Worm (Caenorhabditis elegans) whole organism, mixed stage, embryonic: ENCODE results near the gene srg-17.

Source experiments
- M03D4.4 ChIP-seq: sonication (generic microtip); optimal IDR thresholded peaks from 2 replicates; lab custom pipeline; 2017; ENCODE audit warnings: mild to moderate bottlenecking, missing genetic modification characterization, missing compliant biosample characterization
- bed-3 ChIP-seq: fragments of 200-800 bp; sonication (Bioruptor generic); optimal IDR thresholded peaks from 3 replicates; lab custom pipeline; 2018; ENCODE audit warnings: mild to moderate bottlenecking, missing genetic modification characterization, moderate library complexity, missing compliant biosample characterization
- blmp-1 ChIP-seq: fragments of 150-350 bp; optimal IDR thresholded peaks from 2 replicates; lab custom pipeline; 2014; ENCODE audit warnings: missing biosample characterization, missing genetic modification characterization
- ceh-39 ChIP-seq: fragments of 150-350 bp; optimal IDR thresholded peaks from 2 replicates; lab custom pipeline; 2014; ENCODE audit warnings: missing biosample characterization, missing genetic modification characterization
- ceh-43 ChIP-seq: fragments of 200-800 bp; sonication (Bioruptor generic); optimal IDR thresholded peaks from 2 replicates; lab custom pipeline; 2018; ENCODE audit warnings: mild to moderate bottlenecking, missing genetic modification characterization, moderate library complexity, missing compliant biosample characterization
- ceh-83 ChIP-seq: fragments of 200-800 bp; sonication (Bioruptor generic); optimal IDR thresholded peaks from 2 replicates; lab custom pipeline; 2018; ENCODE audit warnings: mild to moderate bottlenecking, missing genetic modification characterization, missing compliant biosample characterization
- ces-1 ChIP-seq: fragments of 150-350 bp; optimal IDR thresholded peaks from 2 replicates; lab custom pipeline; 2014; ENCODE audit warnings: missing biosample characterization, missing genetic modification reagents, missing genetic modification characterization
- cnd-1 ChIP-seq: fragments of 200-800 bp; sonication (Bioruptor generic); optimal IDR thresholded peaks from 2 replicates; lab custom pipeline; 2018; ENCODE audit warnings: mild to moderate bottlenecking, missing genetic modification characterization, missing compliant biosample characterization
- drap-1 ChIP-seq: fragments of 200-800 bp; sonication (Bioruptor generic); optimal IDR thresholded peaks from 3 replicates; lab custom pipeline; 2018; ENCODE audit warnings: mild to moderate bottlenecking, missing genetic modification characterization, missing compliant biosample characterization
- elt-1 ChIP-seq: sonication (generic microtip); optimal IDR thresholded peaks from 2 replicates; lab custom pipeline; 2017; ENCODE audit warnings: missing genetic modification characterization, mild to moderate bottlenecking, missing compliant biosample characterization, antibody characterized with exemption, moderate library complexity, borderline replicate concordance; ENCODE audit not compliant: insufficient read depth
- elt-3 ChIP-seq: fragments of 150-350 bp; optimal IDR thresholded peaks from 2 replicates; lab custom pipeline; 2014; ENCODE audit warnings: missing biosample characterization, missing genetic modification characterization
- hlh-1 ChIP-seq: fragments of 150-350 bp; optimal IDR thresholded peaks from 2 replicates; lab custom pipeline; 2014; ENCODE audit warnings: missing biosample characterization, missing genetic modification reagents, missing genetic modification characterization
- lin-13 ChIP-seq: fragments of 150-350 bp; optimal IDR thresholded peaks from 2 replicates; lab custom pipeline; 2014; ENCODE audit warnings: missing biosample characterization, missing genetic modification characterization
- lsy-2 ChIP-seq: fragments of 150-350 bp; optimal IDR thresholded peaks from 2 replicates; lab custom pipeline; 2014; ENCODE audit warnings: missing biosample characterization, missing genetic modification characterization
- mab-5 ChIP-seq: fragments of 150-350 bp; optimal IDR thresholded peaks from 2 replicates; lab custom pipeline; 2014; ENCODE audit warnings: missing biosample characterization, missing genetic modification characterization
- mep-1 ChIP-seq: fragments of 150-350 bp; optimal IDR thresholded peaks from 2 replicates; lab custom pipeline; 2017; ENCODE audit warnings: missing biosample characterization, missing genetic modification reagents, missing genetic modification characterization, inconsistent platforms
- mls-2 ChIP-seq: sonication (generic microtip); optimal IDR thresholded peaks from 2 replicates; lab custom pipeline; 2016; ENCODE audit warnings: mild to moderate bottlenecking, missing genetic modification characterization, moderate library complexity, missing compliant biosample characterization
- nhr-12 ChIP-seq: fragments of 150-350 bp; optimal IDR thresholded peaks from 2 replicates; lab custom pipeline; 2014; ENCODE audit warnings: missing biosample characterization, missing genetic modification characterization
- nhr-2 ChIP-seq: fragments of 150-350 bp; optimal IDR thresholded peaks from 2 replicates; lab custom pipeline; 2014; ENCODE audit warnings: missing biosample characterization, missing genetic modification characterization
- nhr-237 ChIP-seq: fragments of 150-350 bp; optimal IDR thresholded peaks from 2 replicates; lab custom pipeline; 2014; ENCODE audit warnings: missing biosample characterization, missing genetic modification characterization
- nhr-28 ChIP-seq: fragments of 150-350 bp; optimal IDR thresholded peaks from 2 replicates; lab custom pipeline; 2014; ENCODE audit warnings: missing biosample characterization, missing genetic modification characterization
- sem-2 ChIP-seq: fragments of 200-800 bp; sonication (Bioruptor generic); optimal IDR thresholded peaks from 2 replicates; lab custom pipeline; 2018; ENCODE audit warnings: mild to moderate bottlenecking, missing genetic modification characterization, missing compliant biosample characterization
- snpc-4 ChIP-seq: fragments of 150-350 bp; optimal IDR thresholded peaks from 2 replicates; lab custom pipeline; 2014; ENCODE audit warnings: missing biosample characterization, missing genetic modification characterization
- sptf-1 ChIP-seq: sonication (generic microtip); optimal IDR thresholded peaks from 2 replicates; lab custom pipeline; 2017; ENCODE audit warnings: mild to moderate bottlenecking, missing genetic modification characterization, moderate library complexity, missing compliant biosample characterization
- unc-120 ChIP-seq: sonication (generic microtip); optimal IDR thresholded peaks from 2 replicates; lab custom pipeline; 2017; ENCODE audit warnings: missing genetic modification characterization, missing compliant biosample characterization; ENCODE audit not compliant: poor library complexity, severe bottlenecking
- unc-39 ChIP-seq: fragments of 150-350 bp; optimal IDR thresholded peaks from 2 replicates; lab custom pipeline; 2014; ENCODE audit warnings: missing biosample characterization, missing genetic modification characterization
- unc-62 ChIP-seq: fragments of 150-350 bp; optimal IDR thresholded peaks from 2 replicates; lab custom pipeline; 2014; ENCODE audit warnings: missing biosample characterization, missing genetic modification reagents, missing genetic modification characterization
- zip-8 ChIP-seq: fragments of 150-350 bp; optimal IDR thresholded peaks from 2 replicates; lab custom pipeline; 2014; ENCODE audit warnings: missing biosample characterization, missing genetic modification characterization
- ztf-11 ChIP-seq: fragments of 150-350 bp; optimal IDR thresholded peaks from 2 replicates; lab custom pipeline; 2014; ENCODE audit warnings: missing biosample characterization, missing genetic modification characterization

Gene srg-17

DNA sequence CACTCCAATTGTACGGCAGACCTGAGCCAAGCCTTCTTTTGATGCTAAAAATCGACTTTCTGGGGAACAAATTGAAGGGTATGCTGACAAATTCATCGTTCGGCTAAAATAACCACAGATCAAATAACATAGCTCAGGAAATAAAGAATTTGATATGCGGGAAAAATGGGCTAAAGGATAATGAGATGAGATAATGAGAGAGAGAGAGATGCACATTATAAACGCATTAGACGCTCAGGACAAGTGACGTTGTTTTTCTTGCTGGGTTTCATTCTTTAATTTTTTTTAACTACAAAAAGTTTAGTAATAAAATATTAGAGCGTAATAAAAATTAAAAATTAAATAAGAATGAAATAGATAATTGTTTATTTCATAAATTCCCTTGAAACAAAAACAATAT, 41.1 kb downstream of the srg-17 start, which contains the start of gene srh-69:
TSS of gene srh-69 (minus strand) at position 101 of the 400 bp plus-strand sequence.
- no peak for TF ChIP-seq lin-13
- no peak for TF ChIP-seq zip-8 (tag; lab: Kevin White, UChicago)
- TF ChIP-seq nhr-2, result no peak
- no peak for TF ChIP-seq hlh-1 (tag; lab: Kevin White, UChicago)
- no peak for TF ChIP-seq mls-2 (tag; lab: Kevin White, UChicago)
- TF ChIP-seq unc-39 (tag; lab: Kevin White, UChicago), result no peak
- TF ChIP-seq ceh-39, result no peak
- no peak for TF ChIP-seq sem-2
- no peak for TF ChIP-seq ceh-83
- TF ChIP-seq mab-5 (tag; lab: Kevin White, UChicago), result no peak
- no peak for TF ChIP-seq M03D4.4
- no peak for TF ChIP-seq lsy-2 (tag; lab: Kevin White, UChicago)
- TF ChIP-seq drap-1 (GFP tag; lab: Kevin White, UChicago), result no peak
- no peak for TF ChIP-seq elt-1 (tag; lab: Kevin White, UChicago)
- no peak for TF ChIP-seq nhr-28
- TF ChIP-seq ceh-43, result no peak
- TF ChIP-seq, all 35 proteins: peak for 0

DNA sequence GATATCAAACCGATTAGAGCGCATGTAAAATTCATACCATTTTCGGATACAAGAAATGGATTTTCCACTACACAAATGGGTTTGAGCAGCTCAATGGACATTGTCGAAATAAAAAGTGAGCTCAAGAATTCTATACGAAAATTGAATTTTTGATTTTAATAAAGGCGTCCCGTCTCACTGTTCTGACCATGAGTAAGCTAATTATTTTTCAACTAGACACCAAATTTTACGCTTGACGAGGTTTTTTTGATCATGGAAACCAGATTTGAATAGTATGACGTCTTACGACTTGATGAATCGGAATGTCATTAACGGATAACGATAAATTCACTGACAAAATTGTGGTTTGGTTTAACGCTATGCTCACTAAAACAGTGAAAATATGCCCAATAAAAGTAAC, 42.8 kb downstream of the srg-17 start, which contains the start of gene srh-61:
TSS of gene srh-61 (minus strand) at position 101 of the 400 bp plus-strand sequence.
- TF ChIP-seq ceh-83 (no peak), mab-5 (tag; lab: Kevin White, UChicago) (no peak), cnd-1 (no peak), ztf-11 (tag; lab: Kevin White, UChicago) (no peak), nhr-28 (no peak)

DNA sequence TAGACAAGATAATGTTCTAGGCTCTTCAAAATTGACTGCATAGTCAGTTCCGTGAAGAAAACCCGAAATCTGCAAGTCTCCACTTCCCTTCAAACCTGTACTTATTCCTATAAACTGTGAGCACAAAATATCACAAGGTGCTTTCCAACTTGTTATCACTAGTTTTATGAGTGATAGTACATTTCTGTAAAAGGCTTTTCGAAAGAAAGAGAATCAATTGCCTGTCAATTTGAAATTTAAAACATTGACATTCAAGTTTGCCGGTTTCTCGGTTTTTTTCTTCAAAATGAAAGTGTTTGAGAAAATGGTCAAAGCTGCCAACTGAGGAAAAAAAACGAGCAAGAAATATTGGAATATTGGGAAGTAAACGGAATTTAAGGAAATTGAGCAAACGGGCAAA, 44.5 kb downstream of the srg-17 start:
- TF ChIP-seq zip-8 (tag; lab: Kevin White, UChicago), result no peak

DNA sequence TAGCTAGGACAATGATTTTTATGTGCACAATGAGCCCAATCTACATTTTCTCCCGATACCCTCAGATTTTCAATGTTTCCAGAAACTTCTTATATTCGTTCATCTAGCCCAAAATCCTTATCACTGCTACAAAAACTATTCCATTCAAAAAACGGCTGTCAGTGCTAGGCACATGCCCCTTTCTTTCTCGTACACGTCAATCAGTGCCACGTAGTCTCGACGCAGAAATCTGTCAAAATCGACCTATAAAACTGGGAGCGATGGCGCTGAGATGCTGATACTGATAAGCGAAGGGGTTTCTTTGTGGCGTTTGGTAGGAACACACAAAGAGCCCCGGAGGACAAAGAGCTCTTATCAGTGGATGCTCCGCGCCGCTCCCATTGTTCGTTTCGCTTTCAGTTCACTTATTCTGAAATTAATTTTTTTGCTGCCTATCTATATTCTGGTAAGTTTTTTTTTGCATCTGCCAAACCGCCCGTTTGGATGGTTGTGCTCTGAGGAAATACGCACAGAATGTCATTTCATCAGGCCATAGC, 45.4 kb downstream of the srg-17 start, which contains the start of gene srh-70:
TSS of gene srh-70 (minus strand) at position 51 of the 536 bp plus-strand sequence.
- TF ChIP-seq ztf-11 (tag; lab: Kevin White, UChicago) (no peak), snpc-4 (tag; lab: Kevin White, UChicago) (no peak), nhr-28 (no peak), ces-1 (GFP tag; lab: Kevin White, UChicago) (no peak), sem-2 (no peak), unc-62 (GFP tag; lab: Kevin White, UChicago) (no peak), unc-39 (tag; lab: Kevin White, UChicago) (no peak), blmp-1 (tag; lab: Kevin White, UChicago) (no peak), unc-120 (tag; lab: Kevin White, UChicago) (no peak), nhr-12 (tag; lab: Kevin White, UChicago) (no peak), lin-13 (no peak), ceh-39 (no peak), lsy-2 (tag; lab: Kevin White, UChicago) (no peak), elt-1 (tag; lab: Kevin White, UChicago) (no peak), cnd-1 (no peak)

DNA sequence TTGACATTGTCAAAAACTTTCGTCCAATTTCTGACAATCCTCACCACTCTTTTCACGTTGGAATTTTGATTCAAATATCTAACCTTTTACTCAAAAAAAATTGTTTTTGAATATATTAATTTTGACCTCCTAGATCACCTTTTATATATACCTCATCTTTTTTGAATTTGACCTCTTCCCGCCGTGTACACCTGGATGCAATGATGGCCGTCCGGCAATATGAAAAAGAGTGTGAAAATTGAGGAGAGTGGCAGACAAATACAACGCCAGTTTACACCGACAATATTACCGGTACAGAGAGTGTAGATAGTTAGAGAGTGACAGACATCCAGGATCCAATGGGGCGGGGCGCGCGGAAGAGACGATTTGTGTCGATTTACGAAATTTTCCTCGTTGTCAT, 46.1 kb downstream of the srg-17 start, which contains the start of gene ceh-99:
TSS of gene ceh-99 (plus strand) at position 366 of the 400 bp plus-strand sequence.
- TF ChIP-seq sptf-1 (no peak), M03D4.4 (no peak), nhr-2 (no peak), ztf-11 (tag; lab: Kevin White, UChicago) (no peak), drap-1 (GFP tag; lab: Kevin White, UChicago) (no peak), nhr-12 (tag; lab: Kevin White, UChicago) (no peak), ceh-43 (no peak), hlh-1 (tag; lab: Kevin White, UChicago) (no peak), ceh-83 (no peak), unc-120 (tag; lab: Kevin White, UChicago) (no peak), elt-3 (tag; lab: Kevin White, UChicago) (no peak), mep-1 (tag; lab: Kevin White, UChicago) (no peak), blmp-1 (tag; lab: Kevin White, UChicago) (no peak), unc-39 (tag; lab: Kevin White, UChicago) (no peak), elt-1 (tag; lab: Kevin White, UChicago) (no peak), ces-1 (GFP tag; lab: Kevin White, UChicago) (no peak), bed-3 (GFP tag; lab: Kevin White, UChicago) (no peak), nhr-237 (no peak), lin-13 (no peak)
